Fruit fly (Drosophila melanogaster) whole organism, embryonic: ENCODE results near the gene sdk.

Source experiments
- Atf-2 ChIP-seq: fragments of 200-800 bp; sonication (Bioruptor generic); optimal IDR thresholded peaks from 2 replicates; lab custom pipeline; 2016; ENCODE audit warnings: missing biosample characterization, missing genetic modification characterization
- BEAF-32 ChIP-seq: fragments of 200-800 bp; sonication (Bioruptor generic); optimal IDR thresholded peaks from 3 replicates; lab custom pipeline; 2017; ENCODE audit warnings: missing biosample characterization, missing genetic modification characterization, mild to moderate bottlenecking, moderate library complexity, missing genetic modification reagents
- Bgb ChIP-seq: fragments of 200-800 bp; sonication (Bioruptor generic); IDR thresholded peaks from 2 replicates; pipeline ENCODE4 v1.3.6; 2022; ENCODE audit warnings: missing biosample characterization, missing genetic modification characterization; ENCODE audit not compliant: partially characterized antibody
- Blimp-1 ChIP-seq: fragments of 200-800 bp; sonication (Bioruptor generic); optimal IDR thresholded peaks from 3 replicates; lab custom pipeline; 2018; ENCODE audit warnings: missing biosample characterization, missing genetic modification characterization, mild to moderate bottlenecking, moderate library complexity, missing genetic modification reagents
- CG10979 ChIP-seq: fragments of 200-800 bp; sonication (Bioruptor generic); optimal IDR thresholded peaks from 2 replicates; lab custom pipeline; 2018; ENCODE audit warnings: missing biosample characterization, mild to moderate bottlenecking, missing genetic modification characterization, moderate library complexity
- CG11247 ChIP-seq: fragments of 200-800 bp; sonication (Bioruptor generic); IDR thresholded peaks from 2 replicates; pipeline ENCODE4 v1.3.6; 2022; ENCODE audit warnings: missing biosample characterization, missing genetic modification characterization
- CG11504 ChIP-seq: fragments of 200-800 bp; sonication (Bioruptor generic); optimal IDR thresholded peaks from 3 replicates; lab custom pipeline; 2019; ENCODE audit warnings: missing biosample characterization, mild to moderate bottlenecking, missing genetic modification characterization, moderate library complexity
- CG12071 ChIP-seq: fragments of 200-800 bp; sonication (Bioruptor generic); optimal IDR thresholded peaks from 3 replicates; lab custom pipeline; 2018; ENCODE audit warnings: missing biosample characterization, mild to moderate bottlenecking, missing genetic modification characterization
- CG15073 ChIP-seq: fragments of 200-800 bp; sonication (Bioruptor generic); optimal IDR thresholded peaks from 2 replicates; lab custom pipeline; 2016; ENCODE audit warnings: missing biosample characterization, missing genetic modification characterization
- CG18764 ChIP-seq: fragments of 200-800 bp; sonication (Bioruptor generic); optimal IDR thresholded peaks from 3 replicates; lab custom pipeline; 2016; ENCODE audit warnings: missing biosample characterization, missing genetic modification characterization
- CG30020 ChIP-seq: fragments of 200-800 bp; optimal IDR thresholded peaks from 2 replicates; lab custom pipeline; 2019; ENCODE audit warnings: missing biosample characterization, mild to moderate bottlenecking, missing genetic modification characterization, moderate library complexity
- CG3163 ChIP-seq: fragments of 200-800 bp; sonication (Bioruptor generic); optimal IDR thresholded peaks from 3 replicates; lab custom pipeline; 2016; ENCODE audit warnings: missing biosample characterization, missing genetic modification characterization
- CG32532 ChIP-seq: fragments of 200-800 bp; sonication (Bioruptor generic); IDR thresholded peaks from 2 replicates; pipeline ENCODE4 v1.3.6; 2022; ENCODE audit warnings: missing biosample characterization, missing genetic modification characterization
- CG4282 ChIP-seq: fragments of 200-800 bp; sonication (Bioruptor generic); optimal IDR thresholded peaks from 2 replicates; lab custom pipeline; 2016; ENCODE audit warnings: missing biosample characterization, missing genetic modification characterization
- CG4730 ChIP-seq: fragments of 200-800 bp; sonication (Bioruptor generic); IDR thresholded peaks from 2 replicates; pipeline ENCODE4 v1.3.6; 2022; ENCODE audit warnings: missing biosample characterization, missing genetic modification characterization
- CG6813 ChIP-seq: fragments of 200-800 bp; sonication (Bioruptor generic); optimal IDR thresholded peaks from 2 replicates; lab custom pipeline; 2017; ENCODE audit warnings: missing biosample characterization, missing genetic modification characterization, mild to moderate bottlenecking, moderate library complexity, missing genetic modification reagents
- CG7357 ChIP-seq: fragments of 200-800 bp; sonication (Bioruptor generic); IDR thresholded peaks from 3 replicates; pipeline ENCODE4 v1.3.6; 2022; ENCODE audit warnings: missing biosample characterization, missing genetic modification characterization
- CG7372 ChIP-seq: fragments of 200-800 bp; sonication (Bioruptor generic); IDR thresholded peaks from 2 replicates; pipeline ENCODE4 v1.3.6; 2022; ENCODE audit warnings: missing biosample characterization, missing genetic modification characterization
- CG7839 ChIP-seq: fragments of 200-800 bp; sonication (Bioruptor generic); optimal IDR thresholded peaks from 3 replicates; lab custom pipeline; 2018; ENCODE audit warnings: missing biosample characterization, mild to moderate bottlenecking, missing genetic modification characterization, moderate library complexity
- CG8089 ChIP-seq: fragments of 200-800 bp; sonication (Bioruptor generic); optimal IDR thresholded peaks from 3 replicates; lab custom pipeline; 2016; ENCODE audit warnings: missing biosample characterization, missing genetic modification characterization
- CG8281 ChIP-seq: fragments of 200-800 bp; sonication (Bioruptor generic); optimal IDR thresholded peaks from 2 replicates; lab custom pipeline; 2018; ENCODE audit warnings: missing biosample characterization, mild to moderate bottlenecking, missing genetic modification characterization, moderate library complexity
- CG8290 ChIP-seq, 3 experiments: fragments of 200-800 bp; sonication (Bioruptor generic); optimal IDR thresholded peaks; 2 replicates each; lab custom pipeline; 2016 to 2019; ENCODE audit warnings: missing biosample characterization in 3 of 3, missing genetic modification characterization in 3 of 3, mild to moderate bottlenecking in 2 of 3, moderate library complexity in 1 of 3
- CG9727 ChIP-seq: fragments of 200-800 bp; sonication (Bioruptor generic); optimal IDR thresholded peaks from 3 replicates; lab custom pipeline; 2017; ENCODE audit warnings: missing biosample characterization, mild to moderate bottlenecking, missing genetic modification characterization
- CG9817 ChIP-seq: fragments of 200-800 bp; sonication (Bioruptor generic); optimal IDR thresholded peaks from 2 replicates; lab custom pipeline; 2018; ENCODE audit warnings: missing biosample characterization, mild to moderate bottlenecking, missing genetic modification characterization, moderate library complexity
- Chrac-16 ChIP-seq: fragments of 200-800 bp; sonication (Bioruptor generic); optimal IDR thresholded peaks from 3 replicates; lab custom pipeline; 2016; ENCODE audit warnings: missing biosample characterization, missing genetic modification characterization
- Dad ChIP-seq: fragments of 200-800 bp; sonication (Bioruptor generic); optimal IDR thresholded peaks from 3 replicates; lab custom pipeline; 2016; ENCODE audit warnings: missing biosample characterization, missing genetic modification characterization
- Dfd ChIP-seq, 2 experiments: fragments of >200 bp; optimal IDR thresholded peaks; 2 replicates each; lab custom pipeline; 2017; ENCODE audit warnings: missing biosample characterization in 2 of 2, missing genetic modification characterization in 2 of 2
- Dip2 ChIP-seq: fragments of 200-800 bp; sonication (Bioruptor generic); IDR thresholded peaks from 2 replicates; pipeline ENCODE4 v1.3.6; 2022; ENCODE audit warnings: missing biosample characterization, missing genetic modification characterization
- Dref ChIP-seq: fragments of 200-800 bp; sonication (Bioruptor generic); IDR thresholded peaks from 2 replicates; pipeline ENCODE4 v1.3.6; 2022; ENCODE audit warnings: missing biosample characterization, missing genetic modification characterization
- Drgx ChIP-seq: fragments of 200-800 bp; sonication (Bioruptor generic); IDR thresholded peaks from 2 replicates; pipeline ENCODE4 v1.3.6; 2022; ENCODE audit warnings: missing biosample characterization, missing genetic modification characterization
- Fer2 ChIP-seq: fragments of 200-800 bp; sonication (Bioruptor generic); optimal IDR thresholded peaks from 2 replicates; lab custom pipeline; 2018; ENCODE audit warnings: missing biosample characterization, mild to moderate bottlenecking, missing genetic modification characterization, moderate library complexity
- Gug ChIP-seq: fragments of 200-800 bp; sonication (Bioruptor generic); IDR thresholded peaks from 4 replicates; pipeline ENCODE4 v1.3.6; 2022; ENCODE audit warnings: missing biosample characterization, missing genetic modification characterization
- HLH4C ChIP-seq: fragments of 200-800 bp; sonication (Bioruptor generic); IDR thresholded peaks from 3 replicates; pipeline ENCODE4 v1.3.6; 2022; ENCODE audit warnings: missing biosample characterization, missing genetic modification characterization; ENCODE audit not compliant: partially characterized antibody
- Hand ChIP-seq: fragments of 200-800 bp; sonication (Bioruptor generic); optimal IDR thresholded peaks from 2 replicates; lab custom pipeline; 2017; ENCODE audit warnings: mild to moderate bottlenecking, missing biosample characterization, missing genetic modification reagents, missing genetic modification characterization
- HmgZ ChIP-seq: fragments of 200-800 bp; sonication (Bioruptor generic); optimal IDR thresholded peaks from 2 replicates; lab custom pipeline; 2018; ENCODE audit warnings: missing biosample characterization, mild to moderate bottlenecking, missing genetic modification characterization
- Jarid2 ChIP-seq: fragments of 200-800 bp; sonication (Bioruptor generic); optimal IDR thresholded peaks from 3 replicates; lab custom pipeline; 2017; ENCODE audit warnings: mild to moderate bottlenecking, missing biosample characterization, missing genetic modification reagents, missing genetic modification characterization
- MBD-R2 ChIP-seq: fragments of 200-800 bp; sonication (Bioruptor generic); IDR thresholded peaks from 2 replicates; pipeline ENCODE4 v1.3.6; 2022; ENCODE audit warnings: missing biosample characterization, missing genetic modification characterization
- MTF-1 ChIP-seq: fragments of 200-800 bp; sonication (Bioruptor generic); optimal IDR thresholded peaks from 2 replicates; lab custom pipeline; 2018; ENCODE audit warnings: missing biosample characterization, mild to moderate bottlenecking, missing genetic modification characterization, borderline replicate concordance
- Six4 ChIP-seq: fragments of 200-800 bp; sonication (Bioruptor generic); optimal IDR thresholded peaks from 2 replicates; lab custom pipeline; 2016; ENCODE audit warnings: missing biosample characterization, missing genetic modification characterization
- Sox100B ChIP-seq: fragments of 200-800 bp; sonication (Bioruptor generic); optimal IDR thresholded peaks from 3 replicates; lab custom pipeline; 2018; ENCODE audit warnings: missing biosample characterization, mild to moderate bottlenecking, missing genetic modification characterization
- ab ChIP-seq: fragments of 200-800 bp; sonication (Bioruptor generic); optimal IDR thresholded peaks from 2 replicates; lab custom pipeline; 2016; ENCODE audit warnings: missing biosample characterization, missing genetic modification characterization
- ap ChIP-seq: fragments of 200-800 bp; sonication (Bioruptor generic); IDR thresholded peaks from 2 replicates; pipeline ENCODE4 v1.3.6; 2022; ENCODE audit warnings: missing biosample characterization, missing genetic modification characterization
- jumu ChIP-seq: fragments of 200-800 bp; sonication (Bioruptor generic); optimal IDR thresholded peaks from 3 replicates; lab custom pipeline; 2016; ENCODE audit warnings: missing biosample characterization, missing genetic modification characterization
- lola ChIP-seq, 3 experiments: fragments of >200 bp in 2 of 3; fragments of 200-800 bp in 1 of 3; sonication (Bioruptor generic) in 1 of 3; optimal IDR thresholded peaks; 2 replicates each; lab custom pipeline; 2017 to 2019; ENCODE audit warnings: missing biosample characterization in 3 of 3, missing genetic modification characterization in 3 of 3, mild to moderate bottlenecking in 1 of 3, moderate library complexity in 1 of 3
- nerfin-1 ChIP-seq: fragments of 200-800 bp; sonication (Bioruptor generic); optimal IDR thresholded peaks from 3 replicates; lab custom pipeline; 2019; ENCODE audit warnings: missing biosample characterization, mild to moderate bottlenecking, missing genetic modification characterization, moderate library complexity
- sisA ChIP-seq: fragments of 200-800 bp; sonication (Bioruptor generic); IDR thresholded peaks from 2 replicates; pipeline ENCODE4 v1.3.6; 2022; ENCODE audit warnings: missing biosample characterization, missing genetic modification characterization
- usp ChIP-seq: fragments of >200 bp; optimal IDR thresholded peaks from 2 replicates; lab custom pipeline; 2017; ENCODE audit warnings: missing biosample characterization, missing genetic modification characterization
- zen2 ChIP-seq: fragments of 200-800 bp; sonication (Bioruptor generic); IDR thresholded peaks from 3 replicates; pipeline ENCODE4 v1.3.6; 2022; ENCODE audit warnings: missing biosample characterization, missing genetic modification characterization; ENCODE audit not compliant: partially characterized antibody

The sdk gene

dm6 chrX:755642-756332 is 69.2 kb downstream of the sdk start (continued):
- TF ChIP-seq HmgZ (tag; lab: Kevin White, UChicago) (peak; percentile 93), CG10979 (tag; lab: Kevin White, UChicago) (peak; percentile 60), CG4730 (GFP tag; lab: Robert Waterston, UW) (peak; percentile 67), Atf-2 (peak; percentile 67), zen2 (no peak), CG12071 (GFP tag; lab: Kevin White, UChicago) (peak; percentile 76), Dfd (GFP tag; optimal IDR thresholded peaks at IDR 0.05; lab: Kevin White, UChicago) (no peak), CG8281 (tag; lab: Kevin White, UChicago) (no peak), Dip2 (GFP tag; lab: Robert Waterston, UW) (no peak), Chrac-16 (GFP tag; lab: Kevin White, UChicago) (peak; percentile 72), CG30020 (tag; lab: Kevin White, UChicago) (no peak), HLH4C (GFP tag; lab: Robert Waterston, UW) (no peak), Gug (GFP tag; lab: Robert Waterston, UW) (peak; percentile 80; the same call in 3 of the 4 replicates), sisA (GFP tag; lab: Robert Waterston, UW) (peak; percentile 79), jumu (peak; percentile 76), CG7839 (tag; lab: Kevin White, UChicago) (peak; percentile 86), ab (GFP tag; lab: Kevin White, UChicago) (peak; percentile 71), Fer2 (tag; lab: Kevin White, UChicago) (peak; percentile 55), CG3163 (GFP tag; lab: Kevin White, UChicago) (peak; percentile 51), Bgb (GFP tag; lab: Robert Waterston, UW) (no peak), CG9727 (GFP tag; lab: Kevin White, UChicago) (peak; percentile 71), CG7372 (GFP tag; lab: Robert Waterston, UW) (peak; percentile 78), Dad (GFP tag; lab: Kevin White, UChicago) (peak; percentile 81), CG8290 (GFP tag; optimal IDR thresholded peaks at IDR 0.05; lab: Kevin White, UChicago) (peak; percentile 16), CG8290 (tag; optimal IDR thresholded peaks at IDR 0.05; lab: Kevin White, UChicago) (peak in 1 of 2 experiments; percentile 89), CG11504 (peak; percentile 78), Dref (GFP tag; lab: Robert Waterston, UW) (0 out of 2 replicates have a peak, but pooled peaks have one; percentile 33), usp (no peak), MBD-R2 (GFP tag; lab: Robert Waterston, UW) (peak; percentile 81), lola (GFP tag; optimal IDR thresholded peaks at IDR 0.05; lab: Kevin White, UChicago) (peak in 1 of 3 experiments; percentile 36), CG15073 (GFP tag; lab: Kevin White, UChicago) (no peak), Six4 (GFP tag; lab: Kevin White, UChicago) (peak; percentile 69), CG6813 (peak; percentile 79), CG9817 (tag; lab: Kevin White, UChicago) (peak; percentile 81), CG4282 (GFP tag; lab: Kevin White, UChicago) (peak; percentile 81), Hand (GFP tag; lab: Kevin White, UChicago) (peak; percentile 87), BEAF-32 (no peak), Blimp-1 (peak; percentile 72), ap (GFP tag; lab: Robert Waterston, UW) (peak; percentile 51; the same call in 1 of the 2 replicates), CG8089 (peak; percentile 58), Drgx (peak; percentile 95), MTF-1 (peak; percentile 64), nerfin-1 (peak; percentile 36), CG11247 (GFP tag; lab: Robert Waterston, UW) (peak; percentile 88), CG32532 (GFP tag; lab: Robert Waterston, UW) (peak; percentile 96), CG18764 (GFP tag; lab: Kevin White, UChicago) (peak; percentile 41), Sox100B (peak; percentile 52), CG7357 (GFP tag; lab: Robert Waterston, UW) (peak; percentile 69; the same call in 2 of the 3 replicates), Jarid2 (GFP tag; lab: Kevin White, UChicago) (peak; percentile 14)
